Worm (Caenorhabditis elegans): ENCODE results near the gene Y66D12A.16.

ce11 chrIII:11544947-11545346, 21.6 kb downstream of the Y66D12A.16 start:
- TF ChIP-seq him-1 (tag; optimal IDR thresholded peaks at IDR 0.05) (no peak), dao-5 (tag; optimal IDR thresholded peaks at IDR 0.05) (no peak), W03F9.2 (tag; optimal IDR thresholded peaks at IDR 0.05) (no peak)
